Fruit fly (Drosophila melanogaster): ENCODE data around the gene CG11854.

CG11854 gene

DNA sequence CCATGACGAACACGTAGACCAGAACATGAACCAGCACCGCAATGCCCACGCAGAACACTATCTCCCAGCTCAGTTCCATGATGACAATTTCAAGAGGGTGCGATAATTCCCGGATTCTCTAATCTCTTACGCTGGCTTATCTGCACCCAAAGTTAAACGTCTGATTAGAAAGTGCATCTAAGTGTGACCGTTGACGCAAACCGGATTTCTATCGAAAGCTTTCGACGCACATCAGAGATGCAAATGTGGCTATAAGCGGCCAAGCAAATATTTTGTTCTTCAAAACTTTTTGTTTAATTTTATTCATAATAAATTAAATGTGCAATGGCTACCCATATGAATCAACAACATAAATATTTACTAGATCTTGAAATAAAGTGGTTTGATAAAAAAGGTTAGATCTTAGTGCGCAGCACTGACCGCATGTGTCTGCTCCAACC, 20.5 kb downstream of the CG11854 start, which contains the start of the genes Kdsr and CG11858 (continued):
- TF ChIP-seq lab (GFP tag; optimal IDR thresholded peaks at IDR 0.05) = no peak
- peak; percentile 57; the same call in 1 of the 2 replicates for TF ChIP-seq Ada2b (GFP tag; IDR thresholded peaks at IDR 0.05)
- TF ChIP-seq grn (GFP tag; optimal IDR thresholded peaks at IDR 0.05) = peak; percentile 73
- TF ChIP-seq yki (optimal IDR thresholded peaks at IDR 0.05) = no peak
- TF ChIP-seq CG11504 (tag; optimal IDR thresholded peaks at IDR 0.05) = no peak
- no peak for TF ChIP-seq zf30C (GFP tag; optimal IDR thresholded peaks at IDR 0.05)
- TF ChIP-seq Spps (tag; optimal IDR thresholded peaks at IDR 0.05) = peak; percentile 51
- no peak for TF ChIP-seq gce (GFP tag; IDR thresholded peaks at IDR 0.05)
- TF ChIP-seq vvl (GFP tag; IDR thresholded peaks at IDR 0.05) = peak; percentile 91
- peak; percentile 76 for TF ChIP-seq Xrp1 (GFP tag; IDR thresholded peaks at IDR 0.05)
- no peak for TF ChIP-seq CG1024 (GFP tag; IDR thresholded peaks at IDR 0.05)
- no peak for TF ChIP-seq CG11723 (GFP tag; optimal IDR thresholded peaks at IDR 0.05)
- no peak for TF ChIP-seq tap (tag; optimal IDR thresholded peaks at IDR 0.05)
- TF ChIP-seq ac (GFP tag; optimal IDR thresholded peaks at IDR 0.05) = no peak
- no peak for TF ChIP-seq sima (GFP tag; optimal IDR thresholded peaks at IDR 0.05)
- TF ChIP-seq CG8478 (optimal IDR thresholded peaks at IDR 0.05) = no peak
- no peak for TF ChIP-seq ab (GFP tag; optimal IDR thresholded peaks at IDR 0.05)
- peak; percentile 40 for TF ChIP-seq Scr (GFP tag; IDR thresholded peaks at IDR 0.05; ENCODE audit: partially characterized antibody)
- TF ChIP-seq nau (GFP tag; optimal IDR thresholded peaks at IDR 0.05) = no peak
- no peak for TF ChIP-seq CG15269 (tag; optimal IDR thresholded peaks at IDR 0.05)
- peak; percentile 56 for TF ChIP-seq CG17829 (tag; optimal IDR thresholded peaks at IDR 0.05)
- TF ChIP-seq org-1 (GFP tag; optimal IDR thresholded peaks at IDR 0.05) = no peak
- TF ChIP-seq seq (GFP tag; IDR thresholded peaks at IDR 0.05) = peak; percentile 55; the same call in 1 of the 2 replicates
- peak; percentile 45 for TF ChIP-seq CG17802 (tag; optimal IDR thresholded peaks at IDR 0.05)
- TF ChIP-seq z (GFP tag; IDR thresholded peaks at IDR 0.05) = 0 out of 3 replicates have a peak, but pooled peaks have one; percentile 29
- peak; percentile 52 for TF ChIP-seq Drgx (GFP tag; IDR thresholded peaks at IDR 0.05)
- TF ChIP-seq CG7963 (GFP tag; IDR thresholded peaks at IDR 0.05; ENCODE audit: partially characterized antibody) = no peak
- no peak for TF ChIP-seq bigmax (GFP tag; optimal IDR thresholded peaks at IDR 0.05)
- TF ChIP-seq CG3281 (GFP tag; optimal IDR thresholded peaks at IDR 0.05) = peak; percentile 49
- TF ChIP-seq CG14965 (GFP tag; optimal IDR thresholded peaks at IDR 0.05; ENCODE audit: borderline replicate concordance) = no peak
- peak; percentile 12 for TF ChIP-seq CG1602 (GFP tag; optimal IDR thresholded peaks at IDR 0.05)
- peak; percentile 15 for TF ChIP-seq CG16863 (GFP tag; optimal IDR thresholded peaks at IDR 0.05)
- no peak for TF ChIP-seq CG34224 (GFP tag; IDR thresholded peaks at IDR 0.05; ENCODE audit: partially characterized antibody)
- no peak for TF ChIP-seq cato (GFP tag; optimal IDR thresholded peaks at IDR 0.05; ENCODE audit: borderline replicate concordance)
- no peak for TF ChIP-seq Neu2 (GFP tag; optimal IDR thresholded peaks at IDR 0.05; ENCODE audit: borderline replicate concordance)
- no peak for TF ChIP-seq dati (GFP tag; IDR thresholded peaks at IDR 0.05)
- peak; percentile 43; the same call in 2 of the 3 replicates for TF ChIP-seq B-H1 (GFP tag; IDR thresholded peaks at IDR 0.05)
- TF ChIP-seq Blimp-1 (GFP tag; optimal IDR thresholded peaks at IDR 0.05) = no peak
- TF ChIP-seq CG42726 (GFP tag; IDR thresholded peaks at IDR 0.05; ENCODE audit: partially characterized antibody) = no peak
- peak; percentile 44 for TF ChIP-seq CrebB (tag; optimal IDR thresholded peaks at IDR 0.05)
- TF ChIP-seq CG17612 (GFP tag; IDR thresholded peaks at IDR 0.05) = no peak
- TF ChIP-seq sqz (GFP tag; optimal IDR thresholded peaks at IDR 0.05) = no peak
- no peak for TF ChIP-seq CG16779 (GFP tag; IDR thresholded peaks at IDR 0.05)
- peak; percentile 40 for TF ChIP-seq NfI (GFP tag; optimal IDR thresholded peaks at IDR 0.05)
- no peak for TF ChIP-seq CG12071 (GFP tag; optimal IDR thresholded peaks at IDR 0.05)
- TF ChIP-seq Opbp (GFP tag; IDR thresholded peaks at IDR 0.05; ENCODE audit: partially characterized antibody) = no peak
- peak; percentile 48 for TF ChIP-seq mam (GFP tag; optimal IDR thresholded peaks at IDR 0.05)
- peak; percentile 19 for TF ChIP-seq ems (GFP tag; optimal IDR thresholded peaks at IDR 0.05)
- TF ChIP-seq CG43689 (GFP tag; IDR thresholded peaks at IDR 0.05) = 0 out of 2 replicates have a peak, but pooled peaks have one; percentile 15
- no peak for TF ChIP-seq CG3407 (GFP tag; optimal IDR thresholded peaks at IDR 0.05)
- no peak for TF ChIP-seq CTCF (GFP tag; optimal IDR thresholded peaks at IDR 0.05)
- peak; percentile 32 for TF ChIP-seq CG12104 (GFP tag; optimal IDR thresholded peaks at IDR 0.05)
